Worm (Caenorhabditis elegans) whole organism, L1 larva: ENCODE data around the gene Y67H2A.7.
A peak's percentile ranks its signal among the peaks of the same experiment; 100 is the strongest.

Source experiments
- Y116A8C.19 ChIP-seq: sonication (generic microtip); optimal IDR thresholded peaks from 2 replicates; lab custom pipeline; 2016; ENCODE audit warnings: missing compliant biosample characterization, missing genetic modification characterization, borderline replicate concordance
- alr-1 ChIP-seq: fragments of 200-800 bp; sonication (Bioruptor generic); optimal IDR thresholded peaks from 2 replicates; lab custom pipeline; 2018; ENCODE audit warnings: borderline replicate concordance, mild to moderate bottlenecking, missing genetic modification characterization, missing compliant biosample characterization
- aly-2 ChIP-seq: fragments of 150-350 bp; optimal IDR thresholded peaks from 2 replicates; lab custom pipeline; 2014; ENCODE audit warnings: missing biosample characterization, missing genetic modification characterization
- blmp-1 ChIP-seq: fragments of 150-350 bp; optimal IDR thresholded peaks from 2 replicates; lab custom pipeline; 2014; ENCODE audit warnings: missing biosample characterization, missing genetic modification characterization
- ceh-8 ChIP-seq: fragments of 200-800 bp; sonication (Bioruptor generic); optimal IDR thresholded peaks from 2 replicates; lab custom pipeline; 2018; ENCODE audit warnings: mild to moderate bottlenecking, missing genetic modification characterization, moderate library complexity, missing compliant biosample characterization
- ceh-82 ChIP-seq, 3 experiments: fragments of 150-350 bp in 1 of 3; sonication (generic microtip) in 2 of 3; optimal IDR thresholded peaks; 2 replicates each; lab custom pipeline; 2014 to 2017; ENCODE audit warnings: missing biosample characterization in 3 of 3, missing genetic modification characterization in 3 of 3
- ceh-88 ChIP-seq: fragments of 200-800 bp; sonication (Bioruptor generic); IDR thresholded peaks from 2 replicates; pipeline ENCODE4 v1.3.6; 2022; ENCODE audit warnings: missing genetic modification characterization, missing compliant biosample characterization
- ceh-90 ChIP-seq: sonication (generic microtip); optimal IDR thresholded peaks from 2 replicates; lab custom pipeline; 2016; ENCODE audit warnings: missing genetic modification characterization, missing compliant biosample characterization
- dpl-1 ChIP-seq, 3 experiments: fragments of 150-350 bp in 2 of 3; sonication (generic microtip) in 1 of 3; optimal IDR thresholded peaks; 2 replicates each; lab custom pipeline; 2014 to 2017; ENCODE audit warnings: missing biosample characterization in 3 of 3, missing genetic modification characterization in 3 of 3, missing genetic modification reagents in 3 of 3
- dsc-1 ChIP-seq: sonication (generic microtip); optimal IDR thresholded peaks from 2 replicates; lab custom pipeline; 2016; ENCODE audit warnings: mild to moderate bottlenecking, missing genetic modification characterization, missing compliant biosample characterization
- efl-1 ChIP-seq, 4 experiments: fragments of 150-350 bp; optimal IDR thresholded peaks in 3 of 4; peaks in 1 of 4; 1 replicate in 1 of 4; 2 replicates in 3 of 4; lab custom pipeline; 2014; ENCODE audit warnings: missing biosample characterization in 2 of 4, missing genetic modification characterization in 2 of 4, missing genetic modification reagents in 2 of 4
- egl-13 ChIP-seq: sonication (generic microtip); optimal IDR thresholded peaks from 2 replicates; lab custom pipeline; 2016; ENCODE audit warnings: missing genotype, missing genetic modification reagents, missing genetic modification characterization, missing compliant biosample characterization
- egl-27 ChIP-seq, 2 experiments: fragments of 150-350 bp in 1 of 2; sonication (generic microtip); optimal IDR thresholded peaks; 3 replicates each; lab custom pipeline; 2017 to 2018; ENCODE audit warnings: missing biosample characterization in 2 of 2, missing genetic modification characterization in 2 of 2, missing genetic modification reagents in 2 of 2
- elt-3 ChIP-seq, 6 experiments: fragments of 150-350 bp in 1 of 6; sonication (generic microtip); optimal IDR thresholded peaks; 2 replicates each; lab custom pipeline; 2017 to 2018; ENCODE audit warnings: missing biosample characterization in 6 of 6, missing genetic modification characterization in 6 of 6, inconsistent platforms in 1 of 6
- ets-5 ChIP-seq: fragments of 200-800 bp; sonication (Bioruptor generic); IDR thresholded peaks from 2 replicates; pipeline ENCODE4 v1.3.6; 2022; ENCODE audit warnings: missing genetic modification characterization, missing compliant biosample characterization
- fkh-10 ChIP-seq: sonication (generic microtip); optimal IDR thresholded peaks from 2 replicates; lab custom pipeline; 2017; ENCODE audit warnings: missing biosample characterization, missing genetic modification reagents, missing genetic modification characterization
- irx-1 ChIP-seq: sonication (generic microtip); optimal IDR thresholded peaks from 2 replicates; lab custom pipeline; 2016; ENCODE audit warnings: missing genetic modification characterization, missing compliant biosample characterization
- lin-15B ChIP-seq: fragments of 150-350 bp; sonication (generic microtip); optimal IDR thresholded peaks from 3 replicates; lab custom pipeline; 2014; ENCODE audit warnings: missing biosample characterization, missing genetic modification characterization
- lin-35 ChIP-seq, 2 experiments: fragments of 150-350 bp; optimal IDR thresholded peaks; 2 replicates each; lab custom pipeline; 2014; ENCODE audit warnings: missing biosample characterization in 2 of 2, missing genetic modification characterization in 2 of 2, missing genetic modification reagents in 2 of 2
- lir-3 ChIP-seq: sonication (generic microtip); optimal IDR thresholded peaks from 2 replicates; lab custom pipeline; 2016; ENCODE audit warnings: mild to moderate bottlenecking, missing genetic modification characterization, moderate library complexity, missing compliant biosample characterization; ENCODE audit not compliant: poor library complexity
- lsy-2 ChIP-seq, 2 experiments: fragments of 150-350 bp; optimal IDR thresholded peaks; 2 replicates each; lab custom pipeline; 2014; ENCODE audit warnings: missing biosample characterization in 2 of 2, missing genetic modification characterization in 2 of 2
- mep-1 ChIP-seq: fragments of 150-350 bp; optimal IDR thresholded peaks from 2 replicates; lab custom pipeline; 2014; ENCODE audit warnings: missing biosample characterization, missing genetic modification characterization
- nhr-28 ChIP-seq: fragments of 150-350 bp; optimal IDR thresholded peaks from 2 replicates; lab custom pipeline; 2014; ENCODE audit warnings: missing biosample characterization, missing genetic modification characterization
- nhr-47 ChIP-seq: sonication (generic microtip); optimal IDR thresholded peaks from 2 replicates; lab custom pipeline; 2016; ENCODE audit warnings: mild to moderate bottlenecking, missing genetic modification characterization, moderate library complexity, missing compliant biosample characterization
- nhr-71 ChIP-seq: sonication (generic microtip); optimal IDR thresholded peaks from 2 replicates; lab custom pipeline; 2016; ENCODE audit warnings: mild to moderate bottlenecking, missing genetic modification characterization, moderate library complexity, missing compliant biosample characterization
- nhr-84 ChIP-seq: sonication (generic microtip); optimal IDR thresholded peaks from 2 replicates; lab custom pipeline; 2017; ENCODE audit warnings: missing biosample characterization, missing genetic modification characterization
- nhr-85 ChIP-seq: sonication (generic microtip); peaks from one replicate; lab custom pipeline; 2016; ENCODE audit warnings: missing genetic modification characterization, inconsistent platforms, missing compliant biosample characterization
- rnt-1 ChIP-seq: sonication (generic microtip); optimal IDR thresholded peaks from 2 replicates; lab custom pipeline; 2016; ENCODE audit warnings: mild to moderate bottlenecking, missing genetic modification characterization, moderate library complexity, missing compliant biosample characterization
- skn-1 ChIP-seq: fragments of 150-350 bp; optimal IDR thresholded peaks from 2 replicates; lab custom pipeline; 2014; ENCODE audit warnings: missing biosample characterization, missing genetic modification characterization
- snpc-4 ChIP-seq: fragments of 150-350 bp; optimal IDR thresholded peaks from 2 replicates; lab custom pipeline; 2014; ENCODE audit warnings: missing biosample characterization, missing genetic modification characterization
- snu-23 ChIP-seq: sonication (generic microtip); optimal IDR thresholded peaks from 2 replicates; lab custom pipeline; 2016; ENCODE audit warnings: missing genetic modification characterization, missing compliant biosample characterization
- swsn-7 ChIP-seq: sonication (generic microtip); optimal IDR thresholded peaks from 2 replicates; lab custom pipeline; 2016; ENCODE audit warnings: missing genetic modification characterization, missing compliant biosample characterization
- tbx-2 ChIP-seq: sonication (generic microtip); optimal IDR thresholded peaks from 2 replicates; lab custom pipeline; 2016; ENCODE audit warnings: missing genetic modification characterization, missing compliant biosample characterization
- unc-130 ChIP-seq: fragments of 150-350 bp; optimal IDR thresholded peaks from 2 replicates; lab custom pipeline; 2017; ENCODE audit warnings: missing biosample characterization, missing genetic modification characterization, inconsistent platforms
- unc-86 ChIP-seq: sonication (generic microtip); optimal IDR thresholded peaks from 2 replicates; lab custom pipeline; 2016; ENCODE audit warnings: missing genetic modification characterization, missing compliant biosample characterization
- xbp-1 ChIP-seq: sonication (generic microtip); optimal IDR thresholded peaks from 2 replicates; lab custom pipeline; 2016; ENCODE audit warnings: missing genetic modification characterization, missing compliant biosample characterization
- zag-1 ChIP-seq: fragments of 150-350 bp; optimal IDR thresholded peaks from 2 replicates; lab custom pipeline; 2014; ENCODE audit warnings: missing biosample characterization, missing genetic modification characterization
- ztf-11 ChIP-seq, 2 experiments: sonication (generic microtip); optimal IDR thresholded peaks; 2 replicates each; lab custom pipeline; 2016 to 2017; ENCODE audit warnings: missing genetic modification characterization in 2 of 2, missing biosample characterization in 1 of 2, missing compliant biosample characterization in 1 of 2

Gene Y67H2A.7

ce11 chrIV:13272494-13272893 lies 31.0 kb upstream of the Y67H2A.7 start, which contains the start of gene unc-26:
unc-26 (minus strand) TSS chrIV:13272516.
- TF ChIP-seq Y116A8C.19 (tag; lab: Kevin White, UChicago) = no peak
- TF ChIP-seq swsn-7 (tag; lab: Kevin White, UChicago) = peak; percentile 46
- TF ChIP-seq ceh-82 (tag; optimal IDR thresholded peaks at IDR 0.05; lab: Kevin White, UChicago) = peak in 1 of 3 experiments; percentile 63
- TF ChIP-seq lsy-2 (tag; optimal IDR thresholded peaks at IDR 0.05; lab: Kevin White, UChicago) = peak; percentile 32 to 45
- TF ChIP-seq efl-1 (optimal IDR thresholded peaks at IDR 0.05; lab: Kevin White, UChicago) = peak; percentile 47 to 60
- TF ChIP-seq efl-1 (GFP tag; optimal IDR thresholded peaks at IDR 0.05 in 1 of 2; lab: Kevin White, UChicago) = no peak
- peak in 1 of 3 experiments; percentile 6 for TF ChIP-seq dpl-1 (GFP tag; optimal IDR thresholded peaks at IDR 0.05; lab: Kevin White, UChicago)
- TF ChIP-seq nhr-71 = peak; percentile 53
- peak; percentile 20 for TF ChIP-seq mep-1
- TF ChIP-seq dsc-1 (tag; lab: Kevin White, UChicago) = peak; percentile 22
- peak; percentile 19 for TF ChIP-seq blmp-1 (tag; lab: Kevin White, UChicago)
- peak; percentile 53 for TF ChIP-seq nhr-47
- TF ChIP-seq unc-86 (tag; lab: Kevin White, UChicago) = peak; percentile 65
- peak; percentile 29 for TF ChIP-seq xbp-1 (tag; lab: Kevin White, UChicago)
- TF ChIP-seq unc-130 (tag; lab: Kevin White, UChicago) = no peak
- no peak for TF ChIP-seq ceh-88 (GFP tag; lab: Robert Waterston, UW)
- peak; percentile 43 for TF ChIP-seq snu-23 (GFP tag; lab: Kevin White, UChicago)
- TF ChIP-seq, all 84 proteins: peak for 13

- TF ChIP-seq snpc-4 (tag; lab: Kevin White, UChicago) (no peak), irx-1 (tag; lab: Kevin White, UChicago) (no peak), ceh-8 (GFP tag; lab: Kevin White, UChicago) (no peak), zag-1 (no peak), egl-13 (no peak), nhr-84 (tag; lab: Kevin White, UChicago) (no peak), nhr-28 (tag; lab: Kevin White, UChicago) (no peak), alr-1 (tag; lab: Kevin White, UChicago) (no peak), nhr-71 (no peak)
Observed at ce11 chrIV:13282778-13283177, 20.8 kb upstream of the Y67H2A.7 start, which contains the start of gene cpsf-3. cpsf-3 (minus strand) TSS chrIV:13282878.

ce11 chrIV:13289321-13289720 lies 14.2 kb upstream of the Y67H2A.7 start, which contains the start of gene Y67H2A.10:
Y67H2A.10 (minus strand) TSS chrIV:13289504.
- TF ChIP-seq skn-1 (tag; lab: Kevin White, UChicago) (peak; percentile 6), ceh-90 (peak; percentile 44), lir-3 (peak; percentile 49), lin-35 (GFP tag; optimal IDR thresholded peaks at IDR 0.05; lab: Kevin White, UChicago) (peak; percentile 19 to 23), lin-15B (peak; percentile 24), nhr-85 (peak; percentile 19), lsy-2 (tag; optimal IDR thresholded peaks at IDR 0.05; lab: Kevin White, UChicago) (peak; percentile 7 to 52), ztf-11 (tag; optimal IDR thresholded peaks at IDR 0.05; lab: Kevin White, UChicago) (peak in 1 of 2 experiments; percentile 14), dpl-1 (GFP tag; optimal IDR thresholded peaks at IDR 0.05; lab: Kevin White, UChicago) (peak in 2 of 3 experiments; percentile 32 to 47), tbx-2 (tag; lab: Kevin White, UChicago) (peak; percentile 16), rnt-1 (tag; lab: Kevin White, UChicago) (peak; percentile 72), mep-1 (peak; percentile 49), efl-1 (optimal IDR thresholded peaks at IDR 0.05; lab: Kevin White, UChicago) (peak; percentile 23 to 32), efl-1 (GFP tag; optimal IDR thresholded peaks at IDR 0.05 in 1 of 2; lab: Kevin White, UChicago) (peak in 1 of 2 experiments; percentile 52), elt-3 (tag; optimal IDR thresholded peaks at IDR 0.05; lab: Kevin White, UChicago) (no peak), ets-5 (GFP tag; lab: Robert Waterston, UW) (no peak), aly-2 (tag; lab: Kevin White, UChicago) (no peak), egl-27 (tag; optimal IDR thresholded peaks at IDR 0.05; lab: Kevin White, UChicago) (no peak), fkh-10 (GFP tag; lab: Kevin White, UChicago) (no peak), irx-1 (tag; lab: Kevin White, UChicago) (peak; percentile 21)
